Worm (Caenorhabditis elegans): ENCODE measurements around the gene srlf-5.

DNA sequence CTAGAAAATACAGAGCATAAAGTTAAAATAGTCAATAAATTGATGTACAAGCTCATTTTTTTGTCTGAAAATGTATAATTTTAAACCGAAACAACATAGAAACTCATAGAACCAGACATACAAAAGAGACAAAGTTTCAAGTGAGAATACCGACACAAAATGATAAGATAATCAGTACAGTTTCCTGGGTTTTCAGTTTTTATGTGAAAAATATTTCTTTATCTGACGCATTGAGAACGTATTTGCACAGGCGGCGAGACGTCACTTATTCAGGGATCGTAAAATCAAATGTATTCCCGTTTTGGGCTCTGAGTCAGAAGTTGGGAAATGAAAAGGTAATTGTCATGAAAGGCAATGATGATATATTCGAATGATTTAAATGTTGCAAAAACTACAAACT is 36.1 kb downstream of the srlf-5 start, which contains the start of gene K08D8.6:
- TF ChIP-seq aly-1 (tag; optimal IDR thresholded peaks at IDR 0.05) (no peak), ama-1 (optimal IDR thresholded peaks at IDR 0.05) (no peak), hnd-1 (tag; optimal IDR thresholded peaks at IDR 0.05) (no peak), pes-1 (GFP tag; IDR thresholded peaks at IDR 0.05) (no peak), F13C5.2 (tag; optimal IDR thresholded peaks at IDR 0.05) (no peak), flt-1 (GFP tag; IDR thresholded peaks at IDR 0.05) (no peak), hmg-4 (GFP tag; optimal IDR thresholded peaks at IDR 0.05) (no peak), scrt-1 (GFP tag; IDR thresholded peaks at IDR 0.05) (no peak), ets-7 (tag; optimal IDR thresholded peaks at IDR 0.05) (no peak), sea-1 (GFP tag; conservative IDR thresholded peaks at IDR 0.05) (no peak), tbx-11 (GFP tag; IDR thresholded peaks at IDR 0.05) (no peak), ceh-36 (tag; optimal IDR thresholded peaks at IDR 0.05) (no peak), ceh-13 (GFP tag; optimal IDR thresholded peaks at IDR 0.05) (no peak), hmbx-1 (tag; optimal IDR thresholded peaks at IDR 0.05) (no peak)

Measured in whole organism, early embryonic.